Fruit fly (Drosophila melanogaster) whole organism, embryonic: ENCODE results near the gene Cyp28d2.

ENCODE experiments used
- ATbp ChIP-seq: fragments of 200-800 bp; sonication (Bioruptor generic); optimal IDR thresholded peaks from 2 replicates; lab custom pipeline; 2017; ENCODE audit warnings: missing biosample characterization, mild to moderate bottlenecking, missing genetic modification characterization, missing genetic modification reagents
- CG10565 ChIP-seq: fragments of 200-800 bp; sonication (Bioruptor generic); optimal IDR thresholded peaks from 3 replicates; lab custom pipeline; 2016; ENCODE audit warnings: missing biosample characterization, mild to moderate bottlenecking, missing genetic modification characterization
- CG10979 ChIP-seq: fragments of 200-800 bp; sonication (Bioruptor generic); optimal IDR thresholded peaks from 2 replicates; lab custom pipeline; 2018; ENCODE audit warnings: missing biosample characterization, mild to moderate bottlenecking, missing genetic modification characterization, moderate library complexity
- CG12769 ChIP-seq: fragments of 200-800 bp; sonication (Bioruptor generic); optimal IDR thresholded peaks from 2 replicates; lab custom pipeline; 2019; ENCODE audit warnings: missing biosample characterization, mild to moderate bottlenecking, missing genetic modification characterization, moderate library complexity
- CG14441 ChIP-seq: fragments of 200-800 bp; sonication (Bioruptor generic); IDR thresholded peaks from 2 replicates; pipeline ENCODE4 v1.3.6; 2022; ENCODE audit warnings: missing biosample characterization, missing genetic modification characterization
- CG14965 ChIP-seq: fragments of 200-800 bp; sonication (Bioruptor generic); optimal IDR thresholded peaks from 2 replicates; lab custom pipeline; 2016; ENCODE audit warnings: missing biosample characterization, missing genetic modification characterization, borderline replicate concordance
- CG16779 ChIP-seq: fragments of 200-800 bp; sonication (Bioruptor generic); IDR thresholded peaks from 2 replicates; pipeline ENCODE4 v1.3.6; 2022; ENCODE audit warnings: missing biosample characterization, missing genetic modification characterization
- CG17912 ChIP-seq: fragments of 200-800 bp; sonication (Bioruptor generic); optimal IDR thresholded peaks from 2 replicates; lab custom pipeline; 2018; ENCODE audit warnings: missing biosample characterization, mild to moderate bottlenecking, missing genetic modification characterization
- CG2678 ChIP-seq: fragments of 200-800 bp; sonication (Bioruptor generic); optimal IDR thresholded peaks from 3 replicates; lab custom pipeline; 2019; ENCODE audit warnings: missing biosample characterization, mild to moderate bottlenecking, missing genetic modification characterization, moderate library complexity
- CG3065 ChIP-seq: fragments of 200-800 bp; sonication (Bioruptor generic); optimal IDR thresholded peaks from 2 replicates; lab custom pipeline; 2016; ENCODE audit warnings: missing biosample characterization, missing genetic modification characterization
- CG34422 ChIP-seq: fragments of 200-800 bp; sonication (Bioruptor generic); IDR thresholded peaks from 3 replicates; pipeline ENCODE4 v1.3.6; 2022; ENCODE audit warnings: missing biosample characterization, missing genetic modification characterization
- CG5180 ChIP-seq: fragments of 200-800 bp; sonication (Bioruptor generic); optimal IDR thresholded peaks from 3 replicates; lab custom pipeline; 2017; ENCODE audit warnings: missing biosample characterization, missing genetic modification characterization, mild to moderate bottlenecking, moderate library complexity, missing genetic modification reagents
- CG7928 ChIP-seq: fragments of 200-800 bp; sonication (Bioruptor generic); optimal IDR thresholded peaks from 2 replicates; lab custom pipeline; 2017; ENCODE audit warnings: missing biosample characterization, mild to moderate bottlenecking, missing genetic modification characterization
- CG7963 ChIP-seq: fragments of 200-800 bp; sonication (Bioruptor generic); IDR thresholded peaks from 3 replicates; pipeline ENCODE4 v1.3.6; 2022; ENCODE audit warnings: missing biosample characterization, missing genetic modification characterization; ENCODE audit not compliant: partially characterized antibody
- CG8281 ChIP-seq: fragments of 200-800 bp; sonication (Bioruptor generic); optimal IDR thresholded peaks from 2 replicates; lab custom pipeline; 2018; ENCODE audit warnings: missing biosample characterization, mild to moderate bottlenecking, missing genetic modification characterization, moderate library complexity
- CG9609 ChIP-seq: fragments of 200-800 bp; sonication (Bioruptor generic); optimal IDR thresholded peaks from 3 replicates; lab custom pipeline; 2016; ENCODE audit warnings: missing biosample characterization, missing genetic modification characterization
- Chrac-16 ChIP-seq: fragments of 200-800 bp; sonication (Bioruptor generic); optimal IDR thresholded peaks from 3 replicates; lab custom pipeline; 2016; ENCODE audit warnings: missing biosample characterization, missing genetic modification characterization
- Doc3 ChIP-seq: fragments of 200-800 bp; sonication (Bioruptor generic); IDR thresholded peaks from 3 replicates; pipeline ENCODE4 v1.3.6; 2022; ENCODE audit warnings: missing biosample characterization, missing genetic modification characterization; ENCODE audit not compliant: partially characterized antibody
- Dp ChIP-seq: fragments of 200-800 bp; sonication (Bioruptor generic); optimal IDR thresholded peaks from 2 replicates; lab custom pipeline; 2018; ENCODE audit warnings: missing biosample characterization, mild to moderate bottlenecking, missing genetic modification characterization, moderate library complexity
- Gsc ChIP-seq: fragments of 200-800 bp; sonication (Bioruptor generic); IDR thresholded peaks from 2 replicates; pipeline ENCODE4 v1.3.6; 2022; ENCODE audit warnings: missing biosample characterization, missing genetic modification characterization
- HHEX ChIP-seq: fragments of 200-800 bp; sonication (Bioruptor generic); optimal IDR thresholded peaks from 3 replicates; lab custom pipeline; 2017; ENCODE audit warnings: missing biosample characterization, mild to moderate bottlenecking, missing genetic modification characterization, missing genetic modification reagents
- Hmr ChIP-seq: fragments of 200-800 bp; sonication (Bioruptor generic); optimal IDR thresholded peaks from 3 replicates; lab custom pipeline; 2017; ENCODE audit warnings: mild to moderate bottlenecking, missing biosample characterization, missing genetic modification reagents, missing genetic modification characterization
- Lhr ChIP-seq: fragments of 200-800 bp; sonication (Bioruptor generic); optimal IDR thresholded peaks from 3 replicates; lab custom pipeline; 2017; ENCODE audit warnings: mild to moderate bottlenecking, missing biosample characterization, missing genetic modification reagents, missing genetic modification characterization
- MESR4 ChIP-seq: fragments of 200-800 bp; sonication (Bioruptor generic); optimal IDR thresholded peaks from 2 replicates; lab custom pipeline; 2018; ENCODE audit warnings: missing biosample characterization, mild to moderate bottlenecking, missing genetic modification characterization, moderate library complexity
- Max ChIP-seq: fragments of 200-800 bp; sonication (Bioruptor generic); optimal IDR thresholded peaks from 2 replicates; lab custom pipeline; 2016; ENCODE audit warnings: missing biosample characterization, mild to moderate bottlenecking, missing genetic modification characterization
- Mes4 ChIP-seq: fragments of 200-800 bp; sonication (Bioruptor generic); optimal IDR thresholded peaks from 2 replicates; lab custom pipeline; 2016; ENCODE audit warnings: missing biosample characterization, missing genetic modification characterization
- Oaz ChIP-seq: fragments of 200-800 bp; sonication (Bioruptor generic); IDR thresholded peaks from 2 replicates; pipeline ENCODE4 v1.3.6; 2022; ENCODE audit warnings: missing biosample characterization, missing genetic modification characterization
- Opbp ChIP-seq: fragments of 200-800 bp; sonication (Bioruptor generic); IDR thresholded peaks from 3 replicates; pipeline ENCODE4 v1.3.6; 2022; ENCODE audit warnings: missing biosample characterization, missing genetic modification characterization; ENCODE audit not compliant: partially characterized antibody
- Poxn ChIP-seq: fragments of 200-800 bp; sonication (Bioruptor generic); IDR thresholded peaks from 2 replicates; pipeline ENCODE4 v1.3.6; 2022; ENCODE audit warnings: missing biosample characterization, missing genetic modification characterization
- Rx ChIP-seq: fragments of 200-800 bp; sonication (Bioruptor generic); IDR thresholded peaks from 2 replicates; pipeline ENCODE4 v1.3.6; 2022; ENCODE audit warnings: missing biosample characterization, missing genetic modification characterization
- Sry-δ ChIP-seq: fragments of 200-800 bp; sonication (Bioruptor generic); optimal IDR thresholded peaks from 2 replicates; lab custom pipeline; 2016; ENCODE audit warnings: missing biosample characterization, missing genetic modification characterization
- amos ChIP-seq: fragments of 200-800 bp; sonication (Bioruptor generic); IDR thresholded peaks from 2 replicates; pipeline ENCODE4 v1.3.6; 2022; ENCODE audit warnings: missing biosample characterization, missing genetic modification characterization; ENCODE audit not compliant: partially characterized antibody
- ap ChIP-seq: fragments of 200-800 bp; sonication (Bioruptor generic); IDR thresholded peaks from 2 replicates; pipeline ENCODE4 v1.3.6; 2022; ENCODE audit warnings: missing biosample characterization, missing genetic modification characterization
- chinmo ChIP-seq: fragments of 200-800 bp; sonication (Bioruptor generic); IDR thresholded peaks from 4 replicates; pipeline ENCODE4 v1.3.6; 2022; ENCODE audit warnings: missing biosample characterization, missing genetic modification characterization; ENCODE audit not compliant: partially characterized antibody
- croc ChIP-seq: fragments of 200-800 bp; sonication (Bioruptor generic); conservative IDR thresholded peaks from 3 replicates; pipeline ENCODE4 v1.3.6; 2022; ENCODE audit warnings: missing biosample characterization, missing genetic modification characterization
- crp ChIP-seq, 2 experiments: fragments of 200-800 bp; sonication (Bioruptor generic); optimal IDR thresholded peaks; 2 replicates in 1 of 2; 3 replicates in 1 of 2; lab custom pipeline; 2017; ENCODE audit warnings: missing biosample characterization in 2 of 2, missing genetic modification characterization in 2 of 2, mild to moderate bottlenecking in 1 of 2, moderate library complexity in 1 of 2
- gfzf ChIP-seq: fragments of 200-800 bp; sonication (Bioruptor generic); optimal IDR thresholded peaks from 2 replicates; lab custom pipeline; 2016; ENCODE audit warnings: missing biosample characterization, mild to moderate bottlenecking, missing genetic modification characterization, moderate library complexity
- gsb ChIP-seq: fragments of 200-800 bp; sonication (Bioruptor generic); IDR thresholded peaks from 2 replicates; pipeline ENCODE4 v1.3.6; 2022; ENCODE audit warnings: missing biosample characterization, missing genetic modification characterization
- ham ChIP-seq: fragments of 200-800 bp; sonication (Bioruptor generic); IDR thresholded peaks from 2 replicates; pipeline ENCODE4 v1.3.6; 2022; ENCODE audit warnings: missing biosample characterization, missing genetic modification characterization
- hbn ChIP-seq: fragments of 200-800 bp; sonication (Bioruptor generic); IDR thresholded peaks from 2 replicates; pipeline ENCODE4 v1.3.6; 2022; ENCODE audit warnings: missing biosample characterization, missing genetic modification characterization; ENCODE audit not compliant: partially characterized antibody
- her ChIP-seq: fragments of 200-800 bp; sonication (Bioruptor generic); optimal IDR thresholded peaks from 2 replicates; lab custom pipeline; 2016; ENCODE audit warnings: missing biosample characterization, missing genetic modification characterization
- jumu ChIP-seq: fragments of 200-800 bp; sonication (Bioruptor generic); optimal IDR thresholded peaks from 3 replicates; lab custom pipeline; 2016; ENCODE audit warnings: missing biosample characterization, missing genetic modification characterization
- ken ChIP-seq: fragments of 200-800 bp; sonication (Bioruptor generic); IDR thresholded peaks from 3 replicates; pipeline ENCODE4 v1.3.6; 2022; ENCODE audit warnings: missing biosample characterization, missing genetic modification characterization
- nom ChIP-seq: fragments of 200-800 bp; sonication (Bioruptor generic); optimal IDR thresholded peaks from 2 replicates; lab custom pipeline; 2017; ENCODE audit warnings: missing biosample characterization, missing genetic modification characterization, mild to moderate bottlenecking, moderate library complexity, missing genetic modification reagents
- pum ChIP-seq: fragments of 200-800 bp; sonication (Bioruptor generic); optimal IDR thresholded peaks from 2 replicates; lab custom pipeline; 2016; ENCODE audit warnings: missing biosample characterization, missing genetic modification characterization
- tll ChIP-seq, 2 experiments: fragments of 200-800 bp in 1 of 2; fragments of >200 bp in 1 of 2; sonication (Bioruptor generic) in 1 of 2; optimal IDR thresholded peaks; 2 replicates each; lab custom pipeline; 2017 to 2019; ENCODE audit warnings: missing biosample characterization in 2 of 2, missing genetic modification characterization in 2 of 2, mild to moderate bottlenecking in 1 of 2, moderate library complexity in 1 of 2
- toy ChIP-seq: fragments of 200-800 bp; sonication (Bioruptor generic); IDR thresholded peaks from 2 replicates; pipeline ENCODE4 v1.3.6; 2022; ENCODE audit warnings: missing biosample characterization, missing genetic modification characterization
- tup ChIP-seq: fragments of 200-800 bp; sonication (Bioruptor generic); optimal IDR thresholded peaks from 2 replicates; lab custom pipeline; 2016; ENCODE audit warnings: missing biosample characterization, mild to moderate bottlenecking, missing genetic modification characterization, moderate library complexity
- twi ChIP-seq: fragments of 200-800 bp; optimal IDR thresholded peaks from 2 replicates; lab custom pipeline; 2019; ENCODE audit warnings: missing biosample characterization, mild to moderate bottlenecking, missing genetic modification characterization, moderate library complexity

Gene Cyp28d2

dm6 chr2L:5245363-5245892, 38.4 kb downstream of the Cyp28d2 start (continued):
- TF ChIP-seq HHEX (no peak), gsb (no peak), ATbp (GFP tag; lab: Kevin White, UChicago) (peak; percentile 55), CG16779 (no peak), toy (no peak), CG7928 (GFP tag; lab: Kevin White, UChicago) (no peak), Hmr (GFP tag; lab: Kevin White, UChicago) (no peak), CG14441 (GFP tag; lab: Robert Waterston, UW) (no peak), Poxn (GFP tag; lab: Robert Waterston, UW) (no peak), MESR4 (GFP tag; lab: Kevin White, UChicago) (no peak), CG14965 (GFP tag; lab: Kevin White, UChicago) (no peak), Chrac-16 (GFP tag; lab: Kevin White, UChicago) (peak; percentile 4), Opbp (GFP tag; lab: Robert Waterston, UW) (no peak), ap (no peak), hbn (GFP tag; lab: Robert Waterston, UW) (no peak), Lhr (GFP tag; lab: Kevin White, UChicago) (peak; percentile 31), CG9609 (GFP tag; lab: Kevin White, UChicago) (no peak), CG8281 (tag; lab: Kevin White, UChicago) (peak; percentile 1), nom (GFP tag; lab: Kevin White, UChicago) (no peak), CG17912 (no peak), croc (0 out of 3 replicates have a peak, but pooled peaks have one; percentile 16), amos (no peak), CG7963 (GFP tag; lab: Robert Waterston, UW) (no peak), ham (GFP tag; lab: Robert Waterston, UW) (no peak), Dp (GFP tag; lab: Kevin White, UChicago) (no peak), Mes4 (GFP tag; lab: Kevin White, UChicago) (no peak), jumu (no peak), pum (GFP tag; lab: Kevin White, UChicago) (peak; percentile 8), CG10565 (GFP tag; lab: Kevin White, UChicago) (no peak), Gsc (GFP tag; lab: Robert Waterston, UW) (no peak; the same call in 1 of the 2 replicates), tup (no peak), chinmo (GFP tag; lab: Robert Waterston, UW) (peak; percentile 51; the same call in 1 of the 4 replicates), CG5180 (GFP tag; lab: Kevin White, UChicago) (peak; percentile 37), twi (tag; lab: Kevin White, UChicago) (peak; percentile 46), CG34422 (GFP tag; lab: Robert Waterston, UW) (no peak), ken (peak; percentile 59; the same call in 2 of the 3 replicates), crp (GFP tag; optimal IDR thresholded peaks at IDR 0.05; lab: Kevin White, UChicago) (no peak), Sry-δ (GFP tag; lab: Kevin White, UChicago) (no peak), tll (GFP tag; optimal IDR thresholded peaks at IDR 0.05; lab: Kevin White, UChicago) (no peak), CG10979 (tag; lab: Kevin White, UChicago) (peak; percentile 74), CG2678 (tag; lab: Kevin White, UChicago) (peak; percentile 40), Rx (GFP tag; lab: Robert Waterston, UW) (no peak), Max (GFP tag; lab: Kevin White, UChicago) (no peak), Oaz (GFP tag; lab: Robert Waterston, UW) (no peak), gfzf (no peak), CG3065 (GFP tag; lab: Kevin White, UChicago) (no peak), her (no peak), Doc3 (GFP tag; lab: Robert Waterston, UW) (no peak), CG12769 (tag; lab: Kevin White, UChicago) (peak; percentile 78)
